Fruit fly (Drosophila melanogaster) whole organism, embryonic: ENCODE results near the gene CG14079.

Source experiments
- Atf3 ChIP-seq: fragments of 200-800 bp; sonication (Bioruptor generic); optimal IDR thresholded peaks from 3 replicates; lab custom pipeline; 2016; ENCODE audit warnings: missing biosample characterization, missing genetic modification characterization
- BEAF-32 ChIP-seq: fragments of 200-800 bp; sonication (Bioruptor generic); optimal IDR thresholded peaks from 3 replicates; lab custom pipeline; 2017; ENCODE audit warnings: missing biosample characterization, missing genetic modification characterization, mild to moderate bottlenecking, moderate library complexity, missing genetic modification reagents
- CG11723 ChIP-seq: fragments of 200-800 bp; sonication (Bioruptor generic); optimal IDR thresholded peaks from 2 replicates; lab custom pipeline; 2017; ENCODE audit warnings: missing biosample characterization, mild to moderate bottlenecking, missing genetic modification characterization
- CG13624 ChIP-seq: fragments of 200-800 bp; sonication (Bioruptor generic); optimal IDR thresholded peaks from 2 replicates; lab custom pipeline; 2016; ENCODE audit warnings: missing biosample characterization, missing genetic modification characterization
- CG14014 ChIP-seq: fragments of 200-800 bp; sonication (Bioruptor generic); IDR thresholded peaks from 2 replicates; pipeline ENCODE4 v1.3.6; 2022; ENCODE audit warnings: missing biosample characterization, missing genetic modification characterization
- CG14441 ChIP-seq: fragments of 200-800 bp; sonication (Bioruptor generic); IDR thresholded peaks from 2 replicates; pipeline ENCODE4 v1.3.6; 2022; ENCODE audit warnings: missing biosample characterization, missing genetic modification characterization
- CG15601 ChIP-seq: fragments of 200-800 bp; sonication (Bioruptor generic); optimal IDR thresholded peaks from 3 replicates; lab custom pipeline; 2019; ENCODE audit warnings: missing biosample characterization, mild to moderate bottlenecking, missing genetic modification characterization, moderate library complexity
- CG17802 ChIP-seq: fragments of 200-800 bp; sonication (Bioruptor generic); optimal IDR thresholded peaks from 2 replicates; lab custom pipeline; 2018; ENCODE audit warnings: missing biosample characterization, mild to moderate bottlenecking, missing genetic modification characterization, moderate library complexity
- CG18599 ChIP-seq: fragments of 200-800 bp; sonication (Bioruptor generic); optimal IDR thresholded peaks from 3 replicates; lab custom pipeline; 2017; ENCODE audit warnings: missing biosample characterization, missing genetic modification characterization, mild to moderate bottlenecking, moderate library complexity, missing genetic modification reagents
- CG42726 ChIP-seq: fragments of 200-800 bp; sonication (Bioruptor generic); IDR thresholded peaks from 2 replicates; pipeline ENCODE4 v1.3.6; 2022; ENCODE audit warnings: missing biosample characterization, missing genetic modification characterization; ENCODE audit not compliant: partially characterized antibody
- CG6683 ChIP-seq: fragments of 200-800 bp; sonication (Bioruptor generic); optimal IDR thresholded peaks from 2 replicates; lab custom pipeline; 2017; ENCODE audit warnings: missing biosample characterization, mild to moderate bottlenecking, missing genetic modification characterization, missing genetic modification reagents
- CG7372 ChIP-seq: fragments of 200-800 bp; sonication (Bioruptor generic); IDR thresholded peaks from 2 replicates; pipeline ENCODE4 v1.3.6; 2022; ENCODE audit warnings: missing biosample characterization, missing genetic modification characterization
- CG7839 ChIP-seq: fragments of 200-800 bp; sonication (Bioruptor generic); optimal IDR thresholded peaks from 3 replicates; lab custom pipeline; 2018; ENCODE audit warnings: missing biosample characterization, mild to moderate bottlenecking, missing genetic modification characterization, moderate library complexity
- CG8924 ChIP-seq: fragments of 200-800 bp; optimal IDR thresholded peaks from 3 replicates; lab custom pipeline; 2019; ENCODE audit warnings: missing biosample characterization, mild to moderate bottlenecking, missing genetic modification characterization, moderate library complexity
- CG9215 ChIP-seq: fragments of 200-800 bp; sonication (Bioruptor generic); IDR thresholded peaks from 2 replicates; pipeline ENCODE4 v1.3.6; 2022; ENCODE audit warnings: missing biosample characterization, missing genetic modification characterization
- CG9797 ChIP-seq: fragments of 200-800 bp; sonication (Bioruptor generic); optimal IDR thresholded peaks from 3 replicates; lab custom pipeline; 2018; ENCODE audit warnings: missing biosample characterization, mild to moderate bottlenecking, missing genetic modification characterization
- CHES-1-like ChIP-seq: fragments of 200-800 bp; sonication (Bioruptor generic); optimal IDR thresholded peaks from 2 replicates; lab custom pipeline; 2016; ENCODE audit warnings: missing biosample characterization, missing genetic modification characterization
- HmgZ ChIP-seq: fragments of 200-800 bp; sonication (Bioruptor generic); optimal IDR thresholded peaks from 2 replicates; lab custom pipeline; 2018; ENCODE audit warnings: missing biosample characterization, mild to moderate bottlenecking, missing genetic modification characterization
- Hsf ChIP-seq: fragments of 200-800 bp; sonication (Bioruptor generic); optimal IDR thresholded peaks from 3 replicates; lab custom pipeline; 2016; ENCODE audit warnings: missing biosample characterization, missing genetic modification characterization
- MESR4 ChIP-seq: fragments of 200-800 bp; sonication (Bioruptor generic); optimal IDR thresholded peaks from 2 replicates; lab custom pipeline; 2018; ENCODE audit warnings: missing biosample characterization, mild to moderate bottlenecking, missing genetic modification characterization, moderate library complexity
- Mes4 ChIP-seq: fragments of 200-800 bp; sonication (Bioruptor generic); optimal IDR thresholded peaks from 2 replicates; lab custom pipeline; 2016; ENCODE audit warnings: missing biosample characterization, missing genetic modification characterization
- NC2α ChIP-seq: fragments of 200-800 bp; sonication (Bioruptor generic); optimal IDR thresholded peaks from 2 replicates; lab custom pipeline; 2016; ENCODE audit warnings: missing biosample characterization, missing genetic modification characterization
- NK7.1 ChIP-seq: fragments of 200-800 bp; sonication (Bioruptor generic); optimal IDR thresholded peaks from 3 replicates; lab custom pipeline; 2016; ENCODE audit warnings: missing biosample characterization, missing genetic modification characterization
- Usf ChIP-seq: fragments of 200-800 bp; sonication (Bioruptor generic); optimal IDR thresholded peaks from 2 replicates; lab custom pipeline; 2017; ENCODE audit warnings: missing genotype, missing biosample characterization, missing genetic modification characterization
- ap ChIP-seq: fragments of 200-800 bp; sonication (Bioruptor generic); IDR thresholded peaks from 2 replicates; pipeline ENCODE4 v1.3.6; 2022; ENCODE audit warnings: missing biosample characterization, missing genetic modification characterization
- az2 ChIP-seq: fragments of 200-800 bp; sonication (Bioruptor generic); optimal IDR thresholded peaks from 3 replicates; lab custom pipeline; 2016; ENCODE audit warnings: missing biosample characterization, missing genetic modification characterization
- bowl ChIP-seq: fragments of 200-800 bp; sonication (Bioruptor generic); IDR thresholded peaks from 2 replicates; pipeline ENCODE4 v1.3.6; 2022; ENCODE audit warnings: missing biosample characterization, missing genetic modification characterization
- chinmo ChIP-seq: fragments of 200-800 bp; sonication (Bioruptor generic); IDR thresholded peaks from 4 replicates; pipeline ENCODE4 v1.3.6; 2022; ENCODE audit warnings: missing biosample characterization, missing genetic modification characterization; ENCODE audit not compliant: partially characterized antibody
- fd102C ChIP-seq: fragments of 200-800 bp; sonication (Bioruptor generic); optimal IDR thresholded peaks from 2 replicates; lab custom pipeline; 2018; ENCODE audit warnings: missing biosample characterization, mild to moderate bottlenecking, missing genetic modification characterization, moderate library complexity
- ftz-f1 ChIP-seq: fragments of 200-800 bp; sonication (Bioruptor generic); optimal IDR thresholded peaks from 2 replicates; lab custom pipeline; 2016; ENCODE audit warnings: missing biosample characterization, missing genetic modification characterization
- fu2 ChIP-seq: fragments of 200-800 bp; sonication (Bioruptor generic); optimal IDR thresholded peaks from 2 replicates; lab custom pipeline; 2016; ENCODE audit warnings: missing biosample characterization, missing genetic modification characterization
- gce ChIP-seq: fragments of 200-800 bp; sonication (Bioruptor generic); IDR thresholded peaks from 3 replicates; pipeline ENCODE4 v1.3.6; 2022; ENCODE audit warnings: missing biosample characterization, missing genetic modification characterization
- gcm2 ChIP-seq: fragments of 200-800 bp; sonication (Bioruptor generic); optimal IDR thresholded peaks from 2 replicates; lab custom pipeline; 2016; ENCODE audit warnings: missing biosample characterization, missing genetic modification characterization
- grn ChIP-seq: fragments of 200-800 bp; sonication (Bioruptor generic); optimal IDR thresholded peaks from 3 replicates; lab custom pipeline; 2017; ENCODE audit warnings: missing biosample characterization, missing genetic modification characterization
- gro ChIP-seq: fragments of 200-800 bp; sonication (Bioruptor generic); optimal IDR thresholded peaks from 2 replicates; lab custom pipeline; 2016; ENCODE audit warnings: missing biosample characterization, missing genetic modification characterization
- inv ChIP-seq: fragments of 200-800 bp; sonication (Bioruptor generic); IDR thresholded peaks from 2 replicates; pipeline ENCODE4 v1.3.6; 2022; ENCODE audit warnings: missing biosample characterization, missing genetic modification characterization; ENCODE audit not compliant: partially characterized antibody
- jing ChIP-seq: fragments of 200-800 bp; sonication (Bioruptor generic); optimal IDR thresholded peaks from 2 replicates; lab custom pipeline; 2018; ENCODE audit warnings: missing biosample characterization, mild to moderate bottlenecking, missing genetic modification characterization
- lab ChIP-seq: fragments of 200-800 bp; sonication (Bioruptor generic); optimal IDR thresholded peaks from 3 replicates; lab custom pipeline; 2017; ENCODE audit warnings: missing biosample characterization, missing genetic modification characterization, mild to moderate bottlenecking, moderate library complexity, missing genetic modification reagents
- pfk ChIP-seq: fragments of 200-800 bp; sonication (Bioruptor generic); optimal IDR thresholded peaks from 2 replicates; lab custom pipeline; 2018; ENCODE audit warnings: missing biosample characterization, mild to moderate bottlenecking, missing genetic modification characterization, moderate library complexity
- pnt ChIP-seq: fragments of 200-800 bp; sonication (Bioruptor generic); optimal IDR thresholded peaks from 3 replicates; lab custom pipeline; 2016; ENCODE audit warnings: missing biosample characterization, missing genetic modification characterization
- rib ChIP-seq: fragments of 200-800 bp; sonication (Bioruptor generic); IDR thresholded peaks from 2 replicates; pipeline ENCODE4 v1.3.6; 2022; ENCODE audit warnings: missing biosample characterization, missing genetic modification characterization
- run ChIP-seq: fragments of 200-800 bp; sonication (Bioruptor generic); optimal IDR thresholded peaks from 3 replicates; lab custom pipeline; 2018; ENCODE audit warnings: missing biosample characterization, mild to moderate bottlenecking, missing genetic modification characterization
- salm ChIP-seq: fragments of 200-800 bp; sonication (Bioruptor generic); optimal IDR thresholded peaks from 2 replicates; lab custom pipeline; 2018; ENCODE audit warnings: missing biosample characterization, mild to moderate bottlenecking, missing genetic modification characterization
- sens ChIP-seq: fragments of 200-800 bp; sonication (Bioruptor generic); peaks from one replicate; lab custom pipeline; 2016; ENCODE audit warnings: missing biosample characterization, missing genetic modification characterization
- shn ChIP-seq: fragments of 200-800 bp; sonication (Bioruptor generic); optimal IDR thresholded peaks from 3 replicates; lab custom pipeline; 2016; ENCODE audit warnings: missing biosample characterization, missing genetic modification characterization
- sim ChIP-seq: fragments of 200-800 bp; sonication (Bioruptor generic); IDR thresholded peaks from 2 replicates; pipeline ENCODE4 v1.3.6; 2022; ENCODE audit warnings: missing biosample characterization, missing genetic modification characterization
- trh ChIP-seq: fragments of 200-800 bp; sonication (Bioruptor generic); optimal IDR thresholded peaks from 2 replicates; lab custom pipeline; 2016; ENCODE audit warnings: missing biosample characterization, missing genetic modification characterization
- yki ChIP-seq: fragments of >200 bp; optimal IDR thresholded peaks from 3 replicates; lab custom pipeline; 2018
- zf30C ChIP-seq: fragments of 200-800 bp; sonication (Bioruptor generic); optimal IDR thresholded peaks from 3 replicates; lab custom pipeline; 2018; ENCODE audit warnings: missing biosample characterization, mild to moderate bottlenecking, missing genetic modification characterization

Gene CG14079

dm6 chr3L:19062472-19063409 is 35.1 kb upstream of the CG14079 start, which contains the start of the genes Ugt316A1 and Sfxn2 (continued):
- TF ChIP-seq fd102C (GFP tag; lab: Kevin White, UChicago) (no peak), run (no peak), CG15601 (peak; percentile 42), yki (lab: Kevin White, UChicago) (peak; percentile 65), CG9215 (GFP tag; lab: Robert Waterston, UW) (peak; percentile 48; the same call in 1 of the 2 replicates), CG9797 (GFP tag; lab: Kevin White, UChicago) (peak; percentile 88), CG42726 (GFP tag; lab: Robert Waterston, UW) (peak; percentile 53; the same call in 1 of the 2 replicates), CG11723 (GFP tag; lab: Kevin White, UChicago) (peak; percentile 26), ftz-f1 (GFP tag; lab: Kevin White, UChicago) (no peak), Hsf (GFP tag; lab: Kevin White, UChicago) (peak; percentile 61), NK7.1 (no peak), CG6683 (no peak), salm (tag; lab: Kevin White, UChicago) (no peak), sim (GFP tag; lab: Robert Waterston, UW) (no peak), rib (GFP tag; lab: Robert Waterston, UW) (0 out of 2 replicates have a peak, but pooled peaks have one; percentile 58), lab (GFP tag; lab: Kevin White, UChicago) (no peak), gro (GFP tag; lab: Kevin White, UChicago) (no peak), BEAF-32 (GFP tag; lab: Kevin White, UChicago) (peak; percentile 51), az2 (GFP tag; lab: Kevin White, UChicago) (peak; percentile 24), Atf3 (no peak), HmgZ (tag; lab: Kevin White, UChicago) (peak; percentile 76), CG7372 (GFP tag; lab: Robert Waterston, UW) (0 out of 2 replicates have a peak, but pooled peaks have one; percentile 20), CG17802 (tag; lab: Kevin White, UChicago) (no peak), pnt (GFP tag; lab: Kevin White, UChicago) (peak; percentile 47), Usf (GFP tag; lab: Kevin White, UChicago) (no peak), gce (GFP tag; lab: Robert Waterston, UW) (0 out of 3 replicates have a peak, but pooled peaks have one; percentile 28), CG14441 (GFP tag; lab: Robert Waterston, UW) (peak; percentile 55), pfk (GFP tag; lab: Kevin White, UChicago) (no peak), CG14014 (no peak), CG18599 (peak; percentile 15), ap (GFP tag; lab: Robert Waterston, UW) (no peak), CG13624 (GFP tag; lab: Kevin White, UChicago) (peak; percentile 48), jing (GFP tag; lab: Kevin White, UChicago) (no peak), inv (no peak), CHES-1-like (GFP tag; lab: Kevin White, UChicago) (peak; percentile 41), shn (GFP tag; lab: Kevin White, UChicago) (no peak), CG8924 (peak; percentile 40), gcm2 (GFP tag; lab: Kevin White, UChicago) (no peak), grn (no peak), bowl (no peak), CG7839 (tag; lab: Kevin White, UChicago) (peak; percentile 24), Mes4 (no peak), MESR4 (GFP tag; lab: Kevin White, UChicago) (peak; percentile 83), zf30C (no peak), sens (peak; percentile 88), NC2α (no peak), trh (GFP tag; lab: Kevin White, UChicago) (no peak), fu2 (GFP tag; lab: Kevin White, UChicago) (no peak), chinmo (GFP tag; lab: Robert Waterston, UW) (peak; percentile 88; the same call in 1 of the 4 replicates)
